Worm (Caenorhabditis elegans): ENCODE results near the gene irk-1.
A peak's percentile ranks its signal among the peaks of the same experiment; 100 is the strongest.

irk-1 gene

DNA sequence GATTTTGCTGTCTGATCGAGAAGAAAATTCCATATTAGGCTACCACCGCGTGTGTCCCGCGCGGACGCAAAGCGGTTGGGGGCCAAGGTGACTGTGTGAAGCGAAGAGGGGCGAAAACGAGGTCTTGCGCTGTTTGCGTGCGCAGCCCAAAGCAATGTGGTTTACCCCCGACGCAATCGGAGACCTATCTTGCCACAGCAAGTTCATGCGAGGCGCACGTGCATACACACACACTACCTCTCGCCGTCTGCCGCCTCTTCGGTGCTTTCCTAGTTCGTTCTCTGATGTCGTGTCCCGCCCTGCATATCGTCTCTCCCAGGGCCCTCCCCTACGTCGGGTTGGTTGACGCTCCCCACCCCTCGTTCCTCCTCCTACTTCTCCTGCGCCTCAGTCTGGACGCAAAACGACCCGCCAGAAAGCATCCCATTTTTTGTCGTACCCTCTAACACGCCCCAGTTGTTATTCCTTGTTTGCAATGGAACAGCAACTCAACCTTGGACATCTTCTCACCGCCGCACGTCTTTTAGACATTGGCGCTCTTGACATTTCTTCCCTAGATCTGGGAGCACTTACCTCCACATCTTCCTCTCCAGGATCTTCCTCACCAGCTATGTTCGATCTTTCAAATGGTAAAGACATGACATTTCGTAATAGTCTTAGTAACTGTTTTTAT, 35.8 kb downstream of the irk-1 start, which contains the start of gene mdl-1 (continued):
- TF ChIP-seq nhr-42 (GFP tag; IDR thresholded peaks at IDR 0.05): peak; percentile 85
- peak; percentile 35 for TF ChIP-seq attf-4 (tag; optimal IDR thresholded peaks at IDR 0.05)
- no peak for TF ChIP-seq lir-3 (tag; optimal IDR thresholded peaks at IDR 0.05)
- no peak for TF ChIP-seq F44E2.7 (GFP tag; IDR thresholded peaks at IDR 0.05)
- peak; percentile 15 to 68 for TF ChIP-seq daf-16 (GFP tag; optimal IDR thresholded peaks at IDR 0.05)
- peak; percentile 86 for TF ChIP-seq daf-16 (tag; optimal IDR thresholded peaks at IDR 0.05)
- peak; percentile 100 for TF ChIP-seq aha-1 (tag)
- peak; percentile 76 for TF ChIP-seq mes-2 (tag; optimal IDR thresholded peaks at IDR 0.05; ENCODE audit: poor library complexity, severe bottlenecking)
- TF ChIP-seq tra-1 (GFP tag; IDR thresholded peaks at IDR 0.05): peak; percentile 97
- TF ChIP-seq nhr-6 (tag; optimal IDR thresholded peaks at IDR 0.05): peak; percentile 92
- TF ChIP-seq daf-12 (tag; optimal IDR thresholded peaks at IDR 0.05): no peak
- no peak for TF ChIP-seq F49E8.2 (tag; optimal IDR thresholded peaks at IDR 0.05; ENCODE audit: borderline replicate concordance)
- TF ChIP-seq zip-2 (tag; optimal IDR thresholded peaks at IDR 0.05): no peak
- no peak for TF ChIP-seq F26F4.8 (GFP tag; conservative IDR thresholded peaks at IDR 0.05)
- TF ChIP-seq egl-43 (GFP tag; IDR thresholded peaks at IDR 0.05): peak; percentile 90
- TF ChIP-seq vab-7 (GFP tag; IDR thresholded peaks at IDR 0.05): no peak
- peak in 1 of 2 experiments; percentile 100 for TF ChIP-seq unc-62 (GFP tag; optimal IDR thresholded peaks at IDR 0.05 in 1 of 2)
- no peak for TF ChIP-seq unc-62 (tag; optimal IDR thresholded peaks at IDR 0.05)
- 0 out of 4 replicates have a peak, but pooled peaks of 1 of the 2 experiments have one; percentile 45 for TF ChIP-seq madf-5 (GFP tag; IDR thresholded peaks at IDR 0.05)
- TF ChIP-seq lin-39 (tag; optimal IDR thresholded peaks at IDR 0.05): no peak
- peak; percentile 64; the same call in 1 of the 2 replicates for TF ChIP-seq php-3 (GFP tag; IDR thresholded peaks at IDR 0.05)
- TF ChIP-seq spr-3 (GFP tag; optimal IDR thresholded peaks at IDR 0.05): no peak
- TF ChIP-seq ceh-28 (tag; optimal IDR thresholded peaks at IDR 0.05): no peak
- TF ChIP-seq lin-13 (GFP tag; optimal IDR thresholded peaks at IDR 0.05): peak; percentile 82
- peak; percentile 87 for TF ChIP-seq T26A8.4 (GFP tag; IDR thresholded peaks at IDR 0.05)
- no peak for TF ChIP-seq snpc-4 (tag; optimal IDR thresholded peaks at IDR 0.05)
- TF ChIP-seq dmd-6 (GFP tag; IDR thresholded peaks at IDR 0.05): peak; percentile 99
- no peak for TF ChIP-seq sdz-12 (GFP tag; optimal IDR thresholded peaks at IDR 0.05)
- TF ChIP-seq dmd-9 (GFP tag; IDR thresholded peaks at IDR 0.05): no peak
- TF ChIP-seq mdt-29 (GFP tag; IDR thresholded peaks at IDR 0.05): peak; percentile 90
- no peak for TF ChIP-seq ceh-82 (tag; optimal IDR thresholded peaks at IDR 0.05)
- TF ChIP-seq nhr-76 (tag; optimal IDR thresholded peaks at IDR 0.05): no peak
- peak; percentile 8 for TF ChIP-seq Y5F2A.4 (GFP tag; optimal IDR thresholded peaks at IDR 0.05)
- no peak for TF ChIP-seq zfp-2 (tag; optimal IDR thresholded peaks at IDR 0.05)
- peak; percentile 52 for TF ChIP-seq jun-1 (tag; optimal IDR thresholded peaks at IDR 0.05)
- peak; percentile 73; the same call in 1 of the 2 replicates for TF ChIP-seq daf-19 (GFP tag; conservative IDR thresholded peaks at IDR 0.05)
- TF ChIP-seq ztf-11 (tag; optimal IDR thresholded peaks at IDR 0.05): no peak
- no peak for TF ChIP-seq duxl-1 (tag; optimal IDR thresholded peaks at IDR 0.05; ENCODE audit: poor library complexity)
- TF ChIP-seq F10B5.3 (tag; optimal IDR thresholded peaks at IDR 0.05): no peak
- TF ChIP-seq lin-1 (GFP tag; IDR thresholded peaks at IDR 0.05): peak; percentile 73
- peak in 1 of 2 experiments; percentile 100 for TF ChIP-seq mdl-1 (tag; optimal IDR thresholded peaks at IDR 0.05)
- peak; percentile 50 for TF ChIP-seq zag-1 (tag; optimal IDR thresholded peaks at IDR 0.05)
- peak; percentile 58 for TF ChIP-seq lin-38 (GFP tag; IDR thresholded peaks at IDR 0.05)
- peak; percentile 90 for TF ChIP-seq saeg-2 (GFP tag; IDR thresholded peaks at IDR 0.05)
- TF ChIP-seq zip-11 (GFP tag; IDR thresholded peaks at IDR 0.05): no peak
- no peak for TF ChIP-seq aly-2 (tag; optimal IDR thresholded peaks at IDR 0.05)
- 0 out of 2 replicates have a peak, but pooled peaks have one; percentile 16 for TF ChIP-seq snpc-1.2 (GFP tag; IDR thresholded peaks at IDR 0.05)
- TF ChIP-seq nhr-48 (tag; optimal IDR thresholded peaks at IDR 0.05): peak; percentile 99
- peak; percentile 86 for TF ChIP-seq ctbp-1 (GFP tag; IDR thresholded peaks at IDR 0.05)
- TF ChIP-seq rbr-2 (tag; optimal IDR thresholded peaks at IDR 0.05): peak; percentile 87
- TF ChIP-seq ceh-44 (GFP tag; IDR thresholded peaks at IDR 0.05): no peak
- peak; percentile 23 for TF ChIP-seq ztf-7 (tag; optimal IDR thresholded peaks at IDR 0.05)

All from whole organism, L4 larva.